Fruit fly (Drosophila melanogaster): Measurements from ENCODE around the gene ppan.

The ppan gene

dm6 chr3R:21073707-21074106 lies 42.3 kb upstream of the ppan start, which contains the start of gene dmrt93B:
dmrt93B (plus strand) TSS chr3R:21074007.
- TF ChIP-seq CG1620 (GFP tag; optimal IDR thresholded peaks at IDR 0.05) = no peak
- TF ChIP-seq ovo (GFP tag; optimal IDR thresholded peaks at IDR 0.05) = no peak
- no peak for TF ChIP-seq bab1 (GFP tag; optimal IDR thresholded peaks at IDR 0.05)
- no peak for TF ChIP-seq kay (GFP tag; ENCODE audit: borderline replicate concordance)
- no peak for TF ChIP-seq cnc (optimal IDR thresholded peaks at IDR 0.05)
- TF ChIP-seq CG7045 (GFP tag; optimal IDR thresholded peaks at IDR 0.05) = no peak
- no peak for TF ChIP-seq Clk (GFP tag; optimal IDR thresholded peaks at IDR 0.05)
- no peak for TF ChIP-seq pad (GFP tag; optimal IDR thresholded peaks at IDR 0.05)
- TF ChIP-seq Crg-1 (GFP tag; optimal IDR thresholded peaks at IDR 0.05) = no peak
- TF ChIP-seq toe (GFP tag; optimal IDR thresholded peaks at IDR 0.05) = no peak
- TF ChIP-seq CG12768 (GFP tag; optimal IDR thresholded peaks at IDR 0.05) = no peak
- TF ChIP-seq CG7101 (tag; optimal IDR thresholded peaks at IDR 0.05) = no peak
- TF ChIP-seq tj (GFP tag; optimal IDR thresholded peaks at IDR 0.05) = no peak
- TF ChIP-seq CG11617 (GFP tag; optimal IDR thresholded peaks at IDR 0.05) = no peak
- no peak for TF ChIP-seq CG5204 (GFP tag; optimal IDR thresholded peaks at IDR 0.05)
- no peak for TF ChIP-seq Mnt (GFP tag; optimal IDR thresholded peaks at IDR 0.05)
- no peak for TF ChIP-seq cic (GFP tag; optimal IDR thresholded peaks at IDR 0.05)
- no peak for TF ChIP-seq CG14711 (tag; optimal IDR thresholded peaks at IDR 0.05)
- no peak for TF ChIP-seq Hr96 (GFP tag; optimal IDR thresholded peaks at IDR 0.05)
- no peak for TF ChIP-seq CG33017 (tag; optimal IDR thresholded peaks at IDR 0.05)

- TF ChIP-seq cnc (optimal IDR thresholded peaks at IDR 0.05) = no peak
- no peak for TF ChIP-seq cic (GFP tag; optimal IDR thresholded peaks at IDR 0.05)
- TF ChIP-seq bab1 (GFP tag; optimal IDR thresholded peaks at IDR 0.05) = no peak
- TF ChIP-seq Crg-1 (GFP tag; optimal IDR thresholded peaks at IDR 0.05) = no peak
- TF ChIP-seq Hr96 (GFP tag; optimal IDR thresholded peaks at IDR 0.05) = no peak
These were observed 38.5 kb upstream of the ppan start for dm6 chr3R:21077577-21077976.

dm6 chr3R:21078211-21078610 lies 37.8 kb upstream of the ppan start:
- TF ChIP-seq Mnt (GFP tag; optimal IDR thresholded peaks at IDR 0.05) = no peak
- TF ChIP-seq cic (GFP tag; optimal IDR thresholded peaks at IDR 0.05) = no peak
- no peak for TF ChIP-seq CG5204 (GFP tag; optimal IDR thresholded peaks at IDR 0.05)
- TF ChIP-seq ovo (GFP tag; optimal IDR thresholded peaks at IDR 0.05) = no peak
- TF ChIP-seq CG11617 (GFP tag; optimal IDR thresholded peaks at IDR 0.05) = no peak
- TF ChIP-seq pad (GFP tag; optimal IDR thresholded peaks at IDR 0.05) = no peak

- TF ChIP-seq toe (GFP tag; optimal IDR thresholded peaks at IDR 0.05) = no peak
- TF ChIP-seq kay (GFP tag; ENCODE audit: borderline replicate concordance) = no peak
These were observed 37.1 kb upstream of the ppan start for dm6 chr3R:21078958-21079357.

- no peak for TF ChIP-seq CG7101 (tag; optimal IDR thresholded peaks at IDR 0.05)
These were observed 35.0 kb upstream of the ppan start, which contains the start of gene HHEX for dm6 chr3R:21080876-21081586. HHEX (minus strand) TSS chr3R:21080926.

- TF ChIP-seq CG1620 (GFP tag; optimal IDR thresholded peaks at IDR 0.05) (no peak), CG11617 (GFP tag; optimal IDR thresholded peaks at IDR 0.05) (no peak), Mnt (GFP tag; optimal IDR thresholded peaks at IDR 0.05) (no peak), cic (GFP tag; optimal IDR thresholded peaks at IDR 0.05) (no peak), tj (GFP tag; optimal IDR thresholded peaks at IDR 0.05) (no peak), cnc (optimal IDR thresholded peaks at IDR 0.05) (no peak), CG12768 (GFP tag; optimal IDR thresholded peaks at IDR 0.05) (no peak), CG33017 (tag; optimal IDR thresholded peaks at IDR 0.05) (no peak), CG5204 (GFP tag; optimal IDR thresholded peaks at IDR 0.05) (no peak), Clk (GFP tag; optimal IDR thresholded peaks at IDR 0.05) (no peak), ovo (GFP tag; optimal IDR thresholded peaks at IDR 0.05) (no peak), bab1 (GFP tag; optimal IDR thresholded peaks at IDR 0.05) (no peak), Hr96 (GFP tag; optimal IDR thresholded peaks at IDR 0.05) (no peak)
These were observed 31.1 kb upstream of the ppan start for dm6 chr3R:21084979-21085378.

dm6 chr3R:21089416-21089815 lies 26.6 kb upstream of the ppan start:
- TF ChIP-seq tj (GFP tag; optimal IDR thresholded peaks at IDR 0.05) (peak; percentile 31), Hr96 (GFP tag; optimal IDR thresholded peaks at IDR 0.05) (no peak), CG14711 (tag; optimal IDR thresholded peaks at IDR 0.05) (no peak)
